Fruit fly (Drosophila melanogaster) whole organism, embryonic: ENCODE results near the gene asun.

Experiments used
- Antp ChIP-seq: fragments of 200-800 bp; sonication (Bioruptor generic); optimal IDR thresholded peaks from 3 replicates; lab custom pipeline; 2016; ENCODE audit warnings: missing biosample characterization, missing genetic modification characterization
- CG10543 ChIP-seq: fragments of 200-800 bp; sonication (Bioruptor generic); optimal IDR thresholded peaks from 3 replicates; lab custom pipeline; 2017; ENCODE audit warnings: missing biosample characterization, mild to moderate bottlenecking, missing genetic modification characterization, moderate library complexity
- CG11085 ChIP-seq: fragments of 200-800 bp; sonication (Bioruptor generic); IDR thresholded peaks from 2 replicates; pipeline ENCODE4 v1.3.6; 2022; ENCODE audit warnings: missing biosample characterization, missing genetic modification characterization
- CG12071 ChIP-seq: fragments of 200-800 bp; sonication (Bioruptor generic); optimal IDR thresholded peaks from 3 replicates; lab custom pipeline; 2018; ENCODE audit warnings: missing biosample characterization, mild to moderate bottlenecking, missing genetic modification characterization
- CG15514 ChIP-seq: fragments of 200-800 bp; sonication (Bioruptor generic); optimal IDR thresholded peaks from 3 replicates; lab custom pipeline; 2017; ENCODE audit warnings: missing biosample characterization, missing genetic modification characterization, mild to moderate bottlenecking, moderate library complexity, missing genetic modification reagents
- CG17802 ChIP-seq: fragments of 200-800 bp; sonication (Bioruptor generic); optimal IDR thresholded peaks from 2 replicates; lab custom pipeline; 2018; ENCODE audit warnings: missing biosample characterization, mild to moderate bottlenecking, missing genetic modification characterization, moderate library complexity
- CG18764 ChIP-seq: fragments of 200-800 bp; sonication (Bioruptor generic); optimal IDR thresholded peaks from 3 replicates; lab custom pipeline; 2016; ENCODE audit warnings: missing biosample characterization, missing genetic modification characterization
- CG3407 ChIP-seq: fragments of 200-800 bp; sonication (Bioruptor generic); optimal IDR thresholded peaks from 2 replicates; lab custom pipeline; 2018; ENCODE audit warnings: missing biosample characterization, mild to moderate bottlenecking, missing genetic modification characterization
- CG34376 ChIP-seq: fragments of 200-800 bp; sonication (Bioruptor generic); optimal IDR thresholded peaks from 2 replicates; lab custom pipeline; 2018; ENCODE audit warnings: missing biosample characterization, mild to moderate bottlenecking, missing genetic modification characterization
- CG3726 ChIP-seq: fragments of 200-800 bp; sonication (Bioruptor generic); IDR thresholded peaks from 3 replicates; pipeline ENCODE4, ENCODE4 v1.3.6; 2022; ENCODE audit warnings: missing biosample characterization, missing genetic modification characterization
- CG4617 ChIP-seq: fragments of 200-800 bp; sonication (Bioruptor generic); optimal IDR thresholded peaks from 3 replicates; lab custom pipeline; 2016; ENCODE audit warnings: missing biosample characterization, missing genetic modification characterization, borderline replicate concordance
- CG4820 ChIP-seq: fragments of 200-800 bp; sonication (Bioruptor generic); optimal IDR thresholded peaks from 3 replicates; lab custom pipeline; 2016; ENCODE audit warnings: missing biosample characterization, missing genetic modification characterization
- CG5245 ChIP-seq: fragments of 200-800 bp; sonication (Bioruptor generic); optimal IDR thresholded peaks from 3 replicates; lab custom pipeline; 2016; ENCODE audit warnings: missing biosample characterization, missing genetic modification characterization
- CG6654 ChIP-seq: fragments of 200-800 bp; sonication (Bioruptor generic); optimal IDR thresholded peaks from 2 replicates; lab custom pipeline; 2017; ENCODE audit warnings: missing biosample characterization, mild to moderate bottlenecking, missing genetic modification characterization
- CG6813 ChIP-seq: fragments of 200-800 bp; sonication (Bioruptor generic); optimal IDR thresholded peaks from 2 replicates; lab custom pipeline; 2017; ENCODE audit warnings: missing biosample characterization, missing genetic modification characterization, mild to moderate bottlenecking, moderate library complexity, missing genetic modification reagents
- CG7372 ChIP-seq: fragments of 200-800 bp; sonication (Bioruptor generic); IDR thresholded peaks from 2 replicates; pipeline ENCODE4 v1.3.6; 2022; ENCODE audit warnings: missing biosample characterization, missing genetic modification characterization
- CG8478 ChIP-seq: fragments of >200 bp; optimal IDR thresholded peaks from 2 replicates; lab custom pipeline; 2018
- CG9437 ChIP-seq: fragments of 200-800 bp; sonication (Bioruptor generic); optimal IDR thresholded peaks from 2 replicates; lab custom pipeline; 2018; ENCODE audit warnings: missing biosample characterization, mild to moderate bottlenecking, missing genetic modification characterization
- CG9797 ChIP-seq: fragments of 200-800 bp; sonication (Bioruptor generic); optimal IDR thresholded peaks from 3 replicates; lab custom pipeline; 2018; ENCODE audit warnings: missing biosample characterization, mild to moderate bottlenecking, missing genetic modification characterization
- CTCF ChIP-seq: fragments of 200-800 bp; sonication (Bioruptor generic); optimal IDR thresholded peaks from 2 replicates; lab custom pipeline; 2017; ENCODE audit warnings: missing biosample characterization, mild to moderate bottlenecking, missing genetic modification characterization, moderate library complexity
- Dip3 ChIP-seq: fragments of 200-800 bp; sonication (Bioruptor generic); optimal IDR thresholded peaks from 3 replicates; lab custom pipeline; 2016; ENCODE audit warnings: missing biosample characterization, missing genetic modification characterization
- Dref ChIP-seq: fragments of 200-800 bp; sonication (Bioruptor generic); IDR thresholded peaks from 2 replicates; pipeline ENCODE4 v1.3.6; 2022; ENCODE audit warnings: missing biosample characterization, missing genetic modification characterization
- Elba2 ChIP-seq: fragments of 200-800 bp; sonication (Bioruptor generic); optimal IDR thresholded peaks from 3 replicates; lab custom pipeline; 2016; ENCODE audit warnings: missing biosample characterization, missing genetic modification characterization
- HLH4C ChIP-seq: fragments of 200-800 bp; sonication (Bioruptor generic); IDR thresholded peaks from 3 replicates; pipeline ENCODE4 v1.3.6; 2022; ENCODE audit warnings: missing biosample characterization, missing genetic modification characterization; ENCODE audit not compliant: partially characterized antibody
- Hmx ChIP-seq: fragments of 200-800 bp; sonication (Bioruptor generic); optimal IDR thresholded peaks from 2 replicates; lab custom pipeline; 2016; ENCODE audit warnings: missing biosample characterization, missing genetic modification characterization
- Hr78 ChIP-seq, 2 experiments: fragments of 200-800 bp in 1 of 2; fragments of >200 bp in 1 of 2; sonication (Bioruptor generic) in 1 of 2; optimal IDR thresholded peaks; 2 replicates each; lab custom pipeline; 2017 to 2019; ENCODE audit warnings: missing biosample characterization in 2 of 2, missing genetic modification characterization in 2 of 2, mild to moderate bottlenecking in 1 of 2, moderate library complexity in 1 of 2
- Mad ChIP-seq: fragments of 200-800 bp; sonication (Bioruptor generic); optimal IDR thresholded peaks from 2 replicates; lab custom pipeline; 2016; ENCODE audit warnings: missing biosample characterization, missing genetic modification characterization
- NC2β ChIP-seq: fragments of 200-800 bp; sonication (Bioruptor generic); optimal IDR thresholded peaks from 2 replicates; lab custom pipeline; 2016; ENCODE audit warnings: missing biosample characterization, missing genetic modification characterization
- Nf-YC ChIP-seq: fragments of 200-800 bp; optimal IDR thresholded peaks from 3 replicates; lab custom pipeline; 2019; ENCODE audit warnings: missing biosample characterization, mild to moderate bottlenecking, missing genetic modification characterization, moderate library complexity
- Rfx ChIP-seq: fragments of 200-800 bp; sonication (Bioruptor generic); IDR thresholded peaks from 2 replicates; pipeline ENCODE4 v1.3.6; 2022; ENCODE audit warnings: missing biosample characterization, missing genetic modification characterization
- Scr ChIP-seq: fragments of 200-800 bp; sonication (Bioruptor generic); IDR thresholded peaks from 2 replicates; pipeline ENCODE4 v1.3.6; 2022; ENCODE audit warnings: missing biosample characterization, missing genetic modification characterization; ENCODE audit not compliant: partially characterized antibody
- ap ChIP-seq: fragments of 200-800 bp; sonication (Bioruptor generic); IDR thresholded peaks from 2 replicates; pipeline ENCODE4 v1.3.6; 2022; ENCODE audit warnings: missing biosample characterization, missing genetic modification characterization
- bigmax ChIP-seq: fragments of 200-800 bp; sonication (Bioruptor generic); optimal IDR thresholded peaks from 2 replicates; lab custom pipeline; 2018; ENCODE audit warnings: missing biosample characterization, mild to moderate bottlenecking, missing genetic modification characterization
- dmrt99B ChIP-seq: fragments of 200-800 bp; sonication (Bioruptor generic); optimal IDR thresholded peaks from 2 replicates; lab custom pipeline; 2018; ENCODE audit warnings: missing biosample characterization, mild to moderate bottlenecking, missing genetic modification characterization, moderate library complexity
- fu2 ChIP-seq: fragments of 200-800 bp; sonication (Bioruptor generic); optimal IDR thresholded peaks from 2 replicates; lab custom pipeline; 2016; ENCODE audit warnings: missing biosample characterization, missing genetic modification characterization
- gce ChIP-seq: fragments of 200-800 bp; sonication (Bioruptor generic); IDR thresholded peaks from 3 replicates; pipeline ENCODE4 v1.3.6; 2022; ENCODE audit warnings: missing biosample characterization, missing genetic modification characterization
- grn ChIP-seq: fragments of 200-800 bp; sonication (Bioruptor generic); optimal IDR thresholded peaks from 3 replicates; lab custom pipeline; 2017; ENCODE audit warnings: missing biosample characterization, missing genetic modification characterization
- gsb ChIP-seq: fragments of 200-800 bp; sonication (Bioruptor generic); IDR thresholded peaks from 2 replicates; pipeline ENCODE4 v1.3.6; 2022; ENCODE audit warnings: missing biosample characterization, missing genetic modification characterization
- gt ChIP-seq: fragments of 200-800 bp; sonication (Bioruptor generic); IDR thresholded peaks from 2 replicates; pipeline ENCODE4 v1.3.6; 2022; ENCODE audit warnings: missing biosample characterization, missing genetic modification characterization
- hkb ChIP-seq, 2 experiments: fragments of 200-800 bp in 1 of 2; fragments of >200 bp in 1 of 2; sonication (Bioruptor generic) in 1 of 2; IDR thresholded peaks in 1 of 2; optimal IDR thresholded peaks in 1 of 2; 2 replicates each; pipeline versions ENCODE4 v1.3.6 to Lab custom; 2017 to 2022; ENCODE audit warnings: missing biosample characterization in 1 of 2, missing genetic modification characterization in 1 of 2
- maf-S ChIP-seq: fragments of 200-800 bp; sonication (Bioruptor generic); optimal IDR thresholded peaks from 2 replicates; lab custom pipeline; 2016; ENCODE audit warnings: missing biosample characterization, missing genetic modification characterization
- nmo ChIP-seq: fragments of 200-800 bp; sonication (Bioruptor generic); optimal IDR thresholded peaks from 2 replicates; lab custom pipeline; 2018; ENCODE audit warnings: missing biosample characterization, mild to moderate bottlenecking, missing genetic modification characterization, moderate library complexity
- otp ChIP-seq: fragments of 200-800 bp; sonication (Bioruptor generic); IDR thresholded peaks from 3 replicates; pipeline ENCODE4, ENCODE4 v1.3.6; 2022; ENCODE audit warnings: missing biosample characterization, missing genetic modification characterization
- peb ChIP-seq: fragments of 200-800 bp; sonication (Bioruptor generic); IDR thresholded peaks from 2 replicates; pipeline ENCODE4 v1.3.6; 2022; ENCODE audit warnings: missing biosample characterization, missing genetic modification characterization
- pita ChIP-seq: fragments of 200-800 bp; sonication (Bioruptor generic); optimal IDR thresholded peaks from 2 replicates; lab custom pipeline; 2017; ENCODE audit warnings: missing biosample characterization, mild to moderate bottlenecking, missing genetic modification characterization
- ro ChIP-seq: fragments of 200-800 bp; sonication (Bioruptor generic); IDR thresholded peaks from 2 replicates; pipeline ENCODE4 v1.3.6; 2022; ENCODE audit warnings: missing biosample characterization, missing genetic modification characterization
- salm ChIP-seq: fragments of 200-800 bp; sonication (Bioruptor generic); optimal IDR thresholded peaks from 2 replicates; lab custom pipeline; 2018; ENCODE audit warnings: missing biosample characterization, mild to moderate bottlenecking, missing genetic modification characterization
- schlank ChIP-seq: fragments of 200-800 bp; sonication (Bioruptor generic); optimal IDR thresholded peaks from 2 replicates; lab custom pipeline; 2018; ENCODE audit warnings: missing biosample characterization, mild to moderate bottlenecking, missing genetic modification characterization
- sens ChIP-seq: fragments of 200-800 bp; sonication (Bioruptor generic); peaks from one replicate; lab custom pipeline; 2016; ENCODE audit warnings: missing biosample characterization, missing genetic modification characterization
- shn ChIP-seq: fragments of 200-800 bp; sonication (Bioruptor generic); optimal IDR thresholded peaks from 3 replicates; lab custom pipeline; 2016; ENCODE audit warnings: missing biosample characterization, missing genetic modification characterization
- sug ChIP-seq: fragments of 200-800 bp; optimal IDR thresholded peaks from 2 replicates; lab custom pipeline; 2019; ENCODE audit warnings: missing biosample characterization, mild to moderate bottlenecking, missing genetic modification characterization, moderate library complexity

The asun gene

DNA sequence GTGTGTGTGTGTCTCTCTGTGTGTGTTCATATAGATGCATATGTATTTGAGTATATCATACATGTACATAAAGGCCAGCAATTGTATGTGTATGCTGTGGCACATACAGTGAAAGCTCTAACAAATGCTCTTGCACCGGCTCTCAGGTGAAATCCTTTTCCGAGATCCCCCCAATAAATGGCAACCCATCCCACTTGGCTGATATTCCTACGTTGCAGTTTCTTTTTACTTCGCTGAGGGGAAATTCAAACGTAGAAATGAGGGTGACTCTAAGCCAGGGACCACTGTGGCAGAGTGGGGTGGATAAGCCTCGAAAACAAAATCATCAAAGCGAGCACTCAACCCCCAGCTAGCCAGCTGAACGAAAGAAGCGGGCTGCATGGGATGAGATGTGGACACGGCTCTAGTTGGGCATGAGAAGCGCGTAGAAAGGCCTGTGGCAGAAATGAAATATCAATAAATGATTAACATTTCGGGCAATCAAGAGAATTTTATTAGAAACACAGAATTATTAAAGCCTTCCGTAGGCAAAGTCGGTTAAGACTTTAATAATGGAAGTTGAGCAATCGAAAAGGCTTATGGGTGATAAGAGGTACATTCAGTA is 41.7 kb upstream of the asun start (continued):
- TF ChIP-seq CG11085 (peak; percentile 98), Hr78 (GFP tag; optimal IDR thresholded peaks at IDR 0.05; lab: Kevin White, UChicago) (peak in 1 of 2 experiments; percentile 92), gce (GFP tag; lab: Robert Waterston, UW) (peak; percentile 99), HLH4C (GFP tag; lab: Robert Waterston, UW) (no peak; the same call in 1 of the 3 replicates), CG9797 (GFP tag; lab: Kevin White, UChicago) (peak; percentile 76), gsb (GFP tag; lab: Robert Waterston, UW) (peak; percentile 99), CG4617 (GFP tag; lab: Kevin White, UChicago) (peak; percentile 99), gt (peak; percentile 99), Antp (GFP tag; lab: Kevin White, UChicago) (peak; percentile 100), salm (tag; lab: Kevin White, UChicago) (peak; percentile 99), fu2 (GFP tag; lab: Kevin White, UChicago) (peak; percentile 99), CG7372 (GFP tag; lab: Robert Waterston, UW) (peak; percentile 99), NC2β (peak; percentile 99), nmo (GFP tag; lab: Kevin White, UChicago) (peak; percentile 98), ap (GFP tag; lab: Robert Waterston, UW) (peak; percentile 100), maf-S (GFP tag; lab: Kevin White, UChicago) (peak; percentile 99), shn (peak; percentile 99), CG3407 (GFP tag; lab: Kevin White, UChicago) (peak; percentile 98), CG9437 (GFP tag; lab: Kevin White, UChicago) (peak; percentile 78), CG12071 (peak; percentile 100), sug (peak; percentile 96), CG3726 (peak; percentile 99), dmrt99B (tag; lab: Kevin White, UChicago) (peak; percentile 100), CG17802 (tag; lab: Kevin White, UChicago) (peak; percentile 95), sens (GFP tag; lab: Kevin White, UChicago) (peak; percentile 100), CG5245 (GFP tag; lab: Kevin White, UChicago) (peak; percentile 100), CG6654 (GFP tag; lab: Kevin White, UChicago) (peak; percentile 93), CG6813 (GFP tag; lab: Kevin White, UChicago) (peak; percentile 98), CG4820 (GFP tag; lab: Kevin White, UChicago) (peak; percentile 99), schlank (tag; lab: Kevin White, UChicago) (peak; percentile 98), Mad (GFP tag; lab: Kevin White, UChicago) (peak; percentile 99), peb (peak; percentile 99), ro (GFP tag; lab: Robert Waterston, UW) (peak; percentile 100), Rfx (GFP tag; lab: Robert Waterston, UW) (peak; percentile 100), Dref (peak; percentile 54), CG10543 (GFP tag; lab: Kevin White, UChicago) (peak; percentile 98), grn (GFP tag; lab: Kevin White, UChicago) (peak; percentile 93), Hmx (peak; percentile 95), Scr (GFP tag; lab: Robert Waterston, UW) (peak; percentile 19), CG18764 (GFP tag; lab: Kevin White, UChicago) (peak; percentile 99), Dip3 (GFP tag; lab: Kevin White, UChicago) (peak; percentile 99), CTCF (peak; percentile 77), bigmax (GFP tag; lab: Kevin White, UChicago) (peak; percentile 89), CG15514 (GFP tag; lab: Kevin White, UChicago) (peak; percentile 96), Elba2 (GFP tag; lab: Kevin White, UChicago) (peak; percentile 57), pita (GFP tag; lab: Kevin White, UChicago) (no peak), CG8478 (peak; percentile 92), otp (GFP tag; lab: Robert Waterston, UW) (peak; percentile 100), hkb (optimal IDR thresholded peaks at IDR 0.05; lab: Kevin White, UChicago) (no peak), hkb (GFP tag; IDR thresholded peaks at IDR 0.05; lab: Robert Waterston, UW) (peak; percentile 100), CG34376 (GFP tag; lab: Kevin White, UChicago) (peak; percentile 97), Nf-YC (tag; lab: Kevin White, UChicago) (peak; percentile 76)
